Fruit fly (Drosophila melanogaster) whole organism, prepupa: ENCODE results near the gene CG32354.

ENCODE experiments used
- Blimp-1 ChIP-seq: fragments of 200-800 bp; sonication (Bioruptor generic); optimal IDR thresholded peaks from 3 replicates; lab custom pipeline; 2017; ENCODE audit warnings: missing biosample characterization, missing genetic modification characterization, mild to moderate bottlenecking, moderate library complexity, missing genetic modification reagents
- CG10631 ChIP-seq: fragments of 200-800 bp; sonication (Bioruptor generic); optimal IDR thresholded peaks from 2 replicates; lab custom pipeline; 2016; ENCODE audit warnings: missing biosample characterization, missing genetic modification characterization
- CG10669 ChIP-seq: fragments of 200-800 bp; sonication (Bioruptor generic); optimal IDR thresholded peaks from 3 replicates; lab custom pipeline; 2018; ENCODE audit warnings: missing biosample characterization, mild to moderate bottlenecking, missing genetic modification characterization, moderate library complexity
- CG11294 ChIP-seq: fragments of 200-800 bp; sonication (Bioruptor generic); IDR thresholded peaks from 2 replicates; pipeline ENCODE4 v1.3.6; 2022; ENCODE audit warnings: missing biosample characterization, missing genetic modification characterization
- CG11762 ChIP-seq: fragments of 200-800 bp; sonication (Bioruptor generic); optimal IDR thresholded peaks from 3 replicates; lab custom pipeline; 2016; ENCODE audit warnings: missing biosample characterization, missing genetic modification characterization; ENCODE audit not compliant: insufficient read depth
- CG11902 ChIP-seq: fragments of 200-800 bp; sonication (Bioruptor generic); optimal IDR thresholded peaks from 3 replicates; lab custom pipeline; 2016; ENCODE audit warnings: missing biosample characterization, missing genetic modification characterization
- CG15336 ChIP-seq: fragments of 200-800 bp; sonication (Bioruptor generic); IDR thresholded peaks from 2 replicates; pipeline ENCODE4 v1.3.6; 2022; ENCODE audit warnings: missing biosample characterization, missing genetic modification characterization
- CG1621 ChIP-seq: fragments of 200-800 bp; sonication (Bioruptor generic); optimal IDR thresholded peaks from 3 replicates; lab custom pipeline; 2018; ENCODE audit warnings: missing biosample characterization, mild to moderate bottlenecking, missing genetic modification characterization
- CG16779 ChIP-seq: fragments of 200-800 bp; sonication (Bioruptor generic); optimal IDR thresholded peaks from 3 replicates; lab custom pipeline; 2017; ENCODE audit warnings: missing biosample characterization, mild to moderate bottlenecking, missing genetic modification characterization
- CG3032 ChIP-seq: fragments of 200-800 bp; optimal IDR thresholded peaks from 2 replicates; lab custom pipeline; 2019; ENCODE audit warnings: missing biosample characterization, mild to moderate bottlenecking, missing genetic modification characterization, moderate library complexity
- CG31627 ChIP-seq: fragments of 200-800 bp; sonication (Bioruptor generic); optimal IDR thresholded peaks from 3 replicates; lab custom pipeline; 2016; ENCODE audit warnings: missing biosample characterization, missing genetic modification characterization
- CG32006 ChIP-seq: fragments of 200-800 bp; sonication (Bioruptor generic); optimal IDR thresholded peaks from 3 replicates; lab custom pipeline; 2017; ENCODE audit warnings: missing biosample characterization, mild to moderate bottlenecking, missing genetic modification characterization
- CG34406 ChIP-seq: fragments of 200-800 bp; sonication (Bioruptor generic); optimal IDR thresholded peaks from 3 replicates; lab custom pipeline; 2016; ENCODE audit warnings: missing biosample characterization, missing genetic modification characterization
- CG3919 ChIP-seq: fragments of 200-800 bp; sonication (Bioruptor generic); optimal IDR thresholded peaks from 3 replicates; lab custom pipeline; 2016; ENCODE audit warnings: missing biosample characterization, missing genetic modification characterization
- CG4318 ChIP-seq: fragments of 200-800 bp; sonication (Bioruptor generic); optimal IDR thresholded peaks from 3 replicates; lab custom pipeline; 2017; ENCODE audit warnings: missing biosample characterization, mild to moderate bottlenecking, missing genetic modification characterization
- CG6163 ChIP-seq: fragments of 200-800 bp; sonication (Bioruptor generic); IDR thresholded peaks from 3 replicates; pipeline ENCODE4 v1.3.6; 2022; ENCODE audit warnings: missing biosample characterization, missing genetic modification characterization
- CG6276 ChIP-seq: fragments of 200-800 bp; sonication (Bioruptor generic); optimal IDR thresholded peaks from 2 replicates; lab custom pipeline; 2017; ENCODE audit warnings: missing biosample characterization, mild to moderate bottlenecking, missing genetic modification characterization
- CG6792 ChIP-seq: fragments of 200-800 bp; sonication (Bioruptor generic); optimal IDR thresholded peaks from 3 replicates; lab custom pipeline; 2016; ENCODE audit warnings: missing biosample characterization, missing genetic modification characterization
- CG6808 ChIP-seq: fragments of 200-800 bp; sonication (Bioruptor generic); optimal IDR thresholded peaks from 3 replicates; lab custom pipeline; 2017; ENCODE audit warnings: missing biosample characterization, missing genetic modification characterization, mild to moderate bottlenecking, moderate library complexity, missing genetic modification reagents
- CG6854 ChIP-seq: fragments of 200-800 bp; sonication (Bioruptor generic); optimal IDR thresholded peaks from 2 replicates; lab custom pipeline; 2017; ENCODE audit warnings: missing biosample characterization, mild to moderate bottlenecking, missing genetic modification characterization
- CG8319 ChIP-seq: fragments of 200-800 bp; sonication (Bioruptor generic); optimal IDR thresholded peaks from 3 replicates; lab custom pipeline; 2016; ENCODE audit warnings: missing biosample characterization, missing genetic modification characterization
- CG9139 ChIP-seq: fragments of 200-800 bp; sonication (Bioruptor generic); optimal IDR thresholded peaks from 3 replicates; lab custom pipeline; 2017; ENCODE audit warnings: missing biosample characterization, mild to moderate bottlenecking, missing genetic modification characterization
- Eip78C ChIP-seq: fragments of 200-800 bp; sonication (Bioruptor generic); peaks from one replicate; lab custom pipeline; 2016; ENCODE audit warnings: missing biosample characterization, missing genetic modification characterization
- Ets21C ChIP-seq: fragments of 200-800 bp; sonication (Bioruptor generic); optimal IDR thresholded peaks from 3 replicates; lab custom pipeline; 2016; ENCODE audit warnings: missing biosample characterization, missing genetic modification characterization
- Ets96B ChIP-seq: fragments of 200-800 bp; optimal IDR thresholded peaks from 2 replicates; lab custom pipeline; 2019; ENCODE audit warnings: missing biosample characterization, mild to moderate bottlenecking, missing genetic modification characterization, moderate library complexity
- Gug ChIP-seq: fragments of 200-800 bp; sonication (Bioruptor generic); IDR thresholded peaks from 2 replicates; pipeline ENCODE4 v1.3.6; 2022; ENCODE audit warnings: missing biosample characterization, missing genetic modification characterization
- Hr38 ChIP-seq: sonication (Bioruptor generic); optimal IDR thresholded peaks from 2 replicates; lab custom pipeline; 2016; ENCODE audit warnings: missing biosample characterization, missing genetic modification characterization
- Hr39 ChIP-seq: fragments of 200-800 bp; sonication (Bioruptor generic); optimal IDR thresholded peaks from 2 replicates; lab custom pipeline; 2016; ENCODE audit warnings: missing biosample characterization, missing genetic modification characterization
- Hr4 ChIP-seq: fragments of 200-800 bp; sonication (Bioruptor generic); optimal IDR thresholded peaks from 3 replicates; lab custom pipeline; 2016; ENCODE audit warnings: missing biosample characterization, missing genetic modification characterization
- Lpt ChIP-seq: fragments of 200-800 bp; sonication (Bioruptor generic); optimal IDR thresholded peaks from 3 replicates; lab custom pipeline; 2016; ENCODE audit warnings: missing biosample characterization, missing genetic modification characterization
- OdsH ChIP-seq: fragments of 200-800 bp; sonication (Bioruptor generic); optimal IDR thresholded peaks from 3 replicates; lab custom pipeline; 2016; ENCODE audit warnings: missing biosample characterization, missing genetic modification characterization
- Sox102F ChIP-seq: fragments of 200-800 bp; sonication (Bioruptor generic); optimal IDR thresholded peaks from 2 replicates; lab custom pipeline; 2016; ENCODE audit warnings: missing biosample characterization, mild to moderate bottlenecking, missing genetic modification characterization
- Sox14 ChIP-seq: fragments of 200-800 bp; sonication (Bioruptor generic); optimal IDR thresholded peaks from 3 replicates; lab custom pipeline; 2016; ENCODE audit warnings: missing biosample characterization, missing genetic modification characterization
- Sox15 ChIP-seq: fragments of 200-800 bp; sonication (Bioruptor generic); optimal IDR thresholded peaks from 3 replicates; lab custom pipeline; 2016; ENCODE audit warnings: missing biosample characterization, missing genetic modification characterization
- achi ChIP-seq: fragments of 200-800 bp; sonication (Bioruptor generic); optimal IDR thresholded peaks from 3 replicates; lab custom pipeline; 2016; ENCODE audit warnings: missing biosample characterization, missing genetic modification characterization
- acj6 ChIP-seq: fragments of 200-800 bp; sonication (Bioruptor generic); optimal IDR thresholded peaks from 3 replicates; lab custom pipeline; 2016; ENCODE audit warnings: missing biosample characterization, missing genetic modification characterization
- cyc ChIP-seq: fragments of 200-800 bp; sonication (Bioruptor generic); optimal IDR thresholded peaks from 3 replicates; lab custom pipeline; 2016; ENCODE audit warnings: missing biosample characterization, missing genetic modification characterization
- dac ChIP-seq: fragments of 200-800 bp; sonication (Bioruptor generic); optimal IDR thresholded peaks from 2 replicates; lab custom pipeline; 2017; ENCODE audit warnings: missing biosample characterization, mild to moderate bottlenecking, missing genetic modification characterization
- dsx ChIP-seq: fragments of 200-800 bp; optimal IDR thresholded peaks from 3 replicates; lab custom pipeline; 2019; ENCODE audit warnings: missing biosample characterization, mild to moderate bottlenecking, missing genetic modification characterization, moderate library complexity; ENCODE audit not compliant: poor library complexity, severe bottlenecking
- eg ChIP-seq: fragments of 200-800 bp; sonication (Bioruptor generic); IDR thresholded peaks from 3 replicates; pipeline ENCODE4 v1.3.6; 2022; ENCODE audit warnings: missing biosample characterization, missing genetic modification characterization
- esn ChIP-seq: fragments of 200-800 bp; sonication (Bioruptor generic); optimal IDR thresholded peaks from 2 replicates; lab custom pipeline; 2016; ENCODE audit warnings: missing biosample characterization, mild to moderate bottlenecking, missing genetic modification characterization, moderate library complexity
- fd59A ChIP-seq: fragments of 200-800 bp; sonication (Bioruptor generic); optimal IDR thresholded peaks from 2 replicates; lab custom pipeline; 2017; ENCODE audit warnings: missing biosample characterization, mild to moderate bottlenecking, missing genetic modification characterization, missing genetic modification reagents
- fd85E ChIP-seq: fragments of 200-800 bp; sonication (Bioruptor generic); optimal IDR thresholded peaks from 3 replicates; lab custom pipeline; 2016; ENCODE audit warnings: missing biosample characterization, missing genetic modification characterization
- fkh ChIP-seq: fragments of 200-800 bp; sonication (Bioruptor generic); optimal IDR thresholded peaks from 3 replicates; lab custom pipeline; 2017; ENCODE audit warnings: missing biosample characterization, mild to moderate bottlenecking, missing genetic modification characterization, moderate library complexity
- lz ChIP-seq: fragments of 200-800 bp; sonication (Bioruptor generic); optimal IDR thresholded peaks from 3 replicates; lab custom pipeline; 2016; ENCODE audit warnings: missing biosample characterization, missing genetic modification characterization
- net ChIP-seq: fragments of 200-800 bp; sonication (Bioruptor generic); optimal IDR thresholded peaks from 3 replicates; lab custom pipeline; 2016; ENCODE audit warnings: missing biosample characterization, missing genetic modification characterization
- spab ChIP-seq: fragments of 200-800 bp; sonication (Bioruptor generic); optimal IDR thresholded peaks from 2 replicates; lab custom pipeline; 2017; ENCODE audit warnings: missing biosample characterization, mild to moderate bottlenecking, missing genetic modification characterization, missing genetic modification reagents
- ss ChIP-seq, 2 experiments: fragments of 200-800 bp; sonication (Bioruptor generic); optimal IDR thresholded peaks; 2 replicates in 1 of 2; 3 replicates in 1 of 2; lab custom pipeline; 2017 to 2018; ENCODE audit warnings: mild to moderate bottlenecking in 2 of 2, missing biosample characterization in 2 of 2, missing genetic modification characterization in 2 of 2, moderate library complexity in 1 of 2
- topi ChIP-seq: fragments of 200-800 bp; sonication (Bioruptor generic); optimal IDR thresholded peaks from 3 replicates; lab custom pipeline; 2016; ENCODE audit warnings: missing biosample characterization, missing genetic modification characterization
- vri ChIP-seq: fragments of 200-800 bp; sonication (Bioruptor generic); optimal IDR thresholded peaks from 3 replicates; lab custom pipeline; 2016; ENCODE audit warnings: missing biosample characterization, mild to moderate bottlenecking, missing genetic modification characterization

CG32354 gene

dm6 chr3L:8385055-8385454, 37.0 kb downstream of the CG32354 start (continued):
- TF ChIP-seq CG8319 (GFP tag; lab: Kevin White, UChicago), result peak; percentile 69
- no peak for TF ChIP-seq fkh (GFP tag; lab: Kevin White, UChicago)
- TF ChIP-seq esn (GFP tag; lab: Kevin White, UChicago), result peak; percentile 82
- TF ChIP-seq net, result peak; percentile 87
- TF ChIP-seq ss (GFP tag; optimal IDR thresholded peaks at IDR 0.05; lab: Kevin White, UChicago), result peak in 1 of 2 experiments; percentile 83
- TF ChIP-seq CG15336 (GFP tag; lab: Robert Waterston, UW), result peak; percentile 85
- peak; percentile 54 for TF ChIP-seq dac (GFP tag; lab: Kevin White, UChicago)
- TF ChIP-seq OdsH, result peak; percentile 86

dm6 chr3L:8383968-8384367, 38.0 kb downstream of the CG32354 start:
- TF ChIP-seq Hr4, result peak; percentile 69
- TF ChIP-seq CG6808, result no peak
- TF ChIP-seq CG11762, result no peak
- TF ChIP-seq vri (GFP tag; lab: Kevin White, UChicago), result no peak
- no peak for TF ChIP-seq CG1621 (tag; lab: Kevin White, UChicago)
- TF ChIP-seq eg, result peak; percentile 50; the same call in 2 of the 3 replicates
- TF ChIP-seq Ets21C, result no peak
- TF ChIP-seq CG4318 (GFP tag; lab: Kevin White, UChicago), result peak; percentile 59
- TF ChIP-seq CG11902 (GFP tag; lab: Kevin White, UChicago), result no peak
- no peak for TF ChIP-seq CG16779
- no peak for TF ChIP-seq CG6163 (GFP tag; lab: Robert Waterston, UW)
- TF ChIP-seq CG6792 (GFP tag; lab: Kevin White, UChicago), result no peak
- TF ChIP-seq CG6276 (GFP tag; lab: Kevin White, UChicago), result peak; percentile 21
- TF ChIP-seq Eip78C, result peak; percentile 59
- TF ChIP-seq CG10631, result no peak
- TF ChIP-seq Sox102F (GFP tag; lab: Kevin White, UChicago), result no peak
- no peak for TF ChIP-seq CG6854 (GFP tag; lab: Kevin White, UChicago)
- no peak for TF ChIP-seq Sox14 (GFP tag; lab: Kevin White, UChicago)
- no peak for TF ChIP-seq cyc (GFP tag; lab: Kevin White, UChicago)
- TF ChIP-seq CG31627 (GFP tag; lab: Kevin White, UChicago), result no peak
- TF ChIP-seq Gug, result no peak
- no peak for TF ChIP-seq Ets96B (tag; lab: Kevin White, UChicago)
- no peak for TF ChIP-seq Hr39
- TF ChIP-seq OdsH, result peak; percentile 27
- no peak for TF ChIP-seq fd59A (GFP tag; lab: Kevin White, UChicago)
- peak in 1 of 2 experiments; percentile 38 for TF ChIP-seq ss (GFP tag; optimal IDR thresholded peaks at IDR 0.05; lab: Kevin White, UChicago)
- no peak for TF ChIP-seq Sox15 (GFP tag; lab: Kevin White, UChicago)
- no peak for TF ChIP-seq fkh (GFP tag; lab: Kevin White, UChicago)
- no peak for TF ChIP-seq CG9139 (GFP tag; lab: Kevin White, UChicago)
- TF ChIP-seq CG3032, result no peak
- TF ChIP-seq Lpt (GFP tag; lab: Kevin White, UChicago), result no peak
- no peak for TF ChIP-seq fd85E (GFP tag; lab: Kevin White, UChicago)
- no peak for TF ChIP-seq CG11294 (GFP tag; lab: Robert Waterston, UW)
- TF ChIP-seq spab (GFP tag; lab: Kevin White, UChicago), result no peak
- TF ChIP-seq achi (GFP tag; lab: Kevin White, UChicago), result peak; percentile 27
- TF ChIP-seq CG32006, result peak; percentile 84
- TF ChIP-seq dsx (GFP tag; lab: Kevin White, UChicago), result no peak
- TF ChIP-seq esn (GFP tag; lab: Kevin White, UChicago), result no peak
- TF ChIP-seq lz (GFP tag; lab: Kevin White, UChicago), result no peak
- TF ChIP-seq acj6, result no peak
- TF ChIP-seq CG10669, result no peak
- TF ChIP-seq CG3919 (GFP tag; lab: Kevin White, UChicago), result no peak
- no peak for TF ChIP-seq CG8319 (GFP tag; lab: Kevin White, UChicago)
- TF ChIP-seq topi, result no peak
- TF ChIP-seq Blimp-1, result no peak
- no peak for TF ChIP-seq CG34406
- TF ChIP-seq Hr38 (GFP tag; lab: Kevin White, UChicago), result no peak
